Worm (Caenorhabditis elegans) whole organism, early embryonic: Measurements from ENCODE around the gene ymel-1.

Experiments used
- hmg-4 ChIP-seq: fragments of 200-800 bp; sonication (Bioruptor generic); optimal IDR thresholded peaks from 2 replicates; lab custom pipeline; 2018; ENCODE audit warnings: mild to moderate bottlenecking, missing genetic modification characterization, missing compliant biosample characterization
- hnd-1 ChIP-seq: sonication (generic microtip); optimal IDR thresholded peaks from 2 replicates; lab custom pipeline; 2016; ENCODE audit warnings: missing genetic modification characterization, missing compliant biosample characterization
- sea-1 ChIP-seq: fragments of 200-800 bp; sonication (Bioruptor generic); conservative IDR thresholded peaks from 2 replicates; pipeline ENCODE4 v1.3.6; 2022; ENCODE audit warnings: missing genetic modification characterization, missing compliant biosample characterization

DNA sequence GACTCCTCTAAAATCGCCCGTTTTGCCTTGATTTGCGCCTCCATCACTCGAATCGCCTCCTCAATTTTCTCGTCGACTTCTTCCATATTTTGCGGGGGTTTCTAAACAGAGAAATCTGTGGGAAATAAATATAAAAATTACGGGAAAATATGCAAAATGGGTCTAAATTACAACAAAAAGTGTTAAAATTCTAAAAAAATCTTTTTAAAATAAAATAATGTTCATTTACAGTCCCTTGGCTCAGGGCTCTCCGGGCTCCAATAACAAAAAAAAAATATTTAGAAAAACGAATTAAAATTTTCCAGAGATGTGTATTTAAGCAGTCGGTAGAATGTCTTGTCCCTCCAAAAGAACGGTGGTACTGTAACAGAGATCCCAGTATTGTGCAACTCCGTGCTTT is 8.0 kb downstream of the ymel-1 start, which contains the start of gene M03C11.6:
- TF ChIP-seq hmg-4 (GFP tag; lab: Kevin White, UChicago) (no peak), sea-1 (GFP tag; lab: Robert Waterston, UW) (no peak), hnd-1 (tag; lab: Kevin White, UChicago) (no peak)
